Worm (Caenorhabditis elegans): ENCODE results near the gene T24F1.7.

Gene T24F1.7

DNA sequence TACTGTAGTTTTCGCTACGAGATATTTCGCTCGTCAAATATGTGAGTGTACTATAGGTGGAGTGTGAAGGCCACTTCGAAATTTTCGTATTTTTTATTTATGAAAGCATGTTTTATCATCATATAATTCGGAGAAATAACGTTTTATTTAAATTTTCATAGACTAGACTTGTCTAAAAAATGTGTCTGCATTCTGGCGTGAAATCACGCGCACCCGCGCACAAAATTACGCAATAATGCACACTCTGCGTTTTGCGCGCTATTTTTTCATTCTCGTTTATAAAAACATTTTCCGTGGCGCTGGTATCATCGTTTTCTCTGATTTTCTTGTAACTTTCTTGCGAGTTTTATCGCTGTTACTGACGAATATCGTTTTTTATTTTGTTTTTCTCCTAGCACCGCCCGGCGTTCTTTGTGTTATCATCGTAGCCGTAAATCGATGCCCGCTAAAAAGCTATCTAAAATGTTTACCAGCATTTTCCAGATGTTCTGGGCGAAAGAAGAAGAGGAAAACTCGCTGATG lies 15.0 kb upstream of the T24F1.7 start, which contains the start of gene saps-1:
TSS of gene saps-1 (plus strand) at position 472 of the 522 bp plus-strand sequence.
- TF ChIP-seq lin-38 (GFP tag; IDR thresholded peaks at IDR 0.05) (peak; percentile 76), unc-130 (GFP tag; optimal IDR thresholded peaks at IDR 0.05) (peak; percentile 59), lin-29 (GFP tag; IDR thresholded peaks at IDR 0.05) (no peak), nhr-41 (GFP tag; IDR thresholded peaks at IDR 0.05) (no peak), hlh-11 (tag; optimal IDR thresholded peaks at IDR 0.05) (peak; percentile 13), ces-1 (GFP tag; optimal IDR thresholded peaks at IDR 0.05) (no peak), mep-1 (tag; optimal IDR thresholded peaks at IDR 0.05) (peak; percentile 0), hlh-30 (tag; optimal IDR thresholded peaks at IDR 0.05; ENCODE audit: insufficient read depth) (peak; percentile 44), mes-2 (tag; optimal IDR thresholded peaks at IDR 0.05; ENCODE audit: poor library complexity, severe bottlenecking) (peak; percentile 65), daf-16 (GFP tag; optimal IDR thresholded peaks at IDR 0.05) (no peak), daf-16 (tag; optimal IDR thresholded peaks at IDR 0.05) (peak; percentile 15), arid-1 (GFP tag; conservative IDR thresholded peaks at IDR 0.05) (0 out of 2 replicates have a peak, but pooled peaks have one; percentile 38), nhr-28 (tag; optimal IDR thresholded peaks at IDR 0.05) (peak; percentile 14), dpl-1 (GFP tag; optimal IDR thresholded peaks at IDR 0.05) (peak; percentile 41), lsy-2 (tag; optimal IDR thresholded peaks at IDR 0.05) (peak in 1 of 2 experiments; percentile 43), hmg-1.1 (GFP tag; IDR thresholded peaks at IDR 0.05) (0 out of 2 replicates have a peak, but pooled peaks have one; percentile 46), ztf-11 (tag; optimal IDR thresholded peaks at IDR 0.05) (no peak)

DNA sequence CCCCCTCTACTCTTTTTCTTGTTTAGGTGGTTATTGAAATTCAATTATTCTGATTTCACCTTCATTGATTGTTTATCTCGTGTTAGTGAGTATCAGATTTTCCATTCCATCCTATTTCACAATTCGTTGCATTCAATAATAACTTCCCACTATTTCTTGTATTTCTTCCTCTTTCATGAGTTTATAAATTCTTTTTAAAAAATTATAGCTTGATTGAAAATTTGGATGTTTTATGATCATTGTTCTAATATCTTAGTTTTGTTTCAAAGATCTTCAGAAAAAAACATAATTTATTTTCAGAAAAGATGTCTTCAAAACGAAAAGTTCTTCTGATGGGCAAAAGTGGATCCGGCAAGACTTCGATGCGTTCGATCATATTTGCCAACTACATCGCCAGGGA lies 11.3 kb upstream of the T24F1.7 start, which contains the start of gene raga-1:
TSS of gene raga-1 (plus strand) at position 301 of the 400 bp plus-strand sequence.
- TF ChIP-seq attf-4 (tag; optimal IDR thresholded peaks at IDR 0.05) (no peak), nhr-42 (GFP tag; IDR thresholded peaks at IDR 0.05) (no peak), daf-12 (tag; optimal IDR thresholded peaks at IDR 0.05) (no peak), hif-1 (tag; optimal IDR thresholded peaks at IDR 0.05) (no peak), aly-2 (tag; optimal IDR thresholded peaks at IDR 0.05) (no peak), snpc-4 (tag; optimal IDR thresholded peaks at IDR 0.05) (no peak), dmd-9 (GFP tag; IDR thresholded peaks at IDR 0.05) (no peak), pqm-1 (tag; optimal IDR thresholded peaks at IDR 0.05) (no peak), unc-39 (tag; optimal IDR thresholded peaks at IDR 0.05) (no peak), zip-2 (tag; optimal IDR thresholded peaks at IDR 0.05) (no peak), zip-11 (GFP tag; IDR thresholded peaks at IDR 0.05) (no peak), ceh-82 (tag; optimal IDR thresholded peaks at IDR 0.05) (no peak), vab-7 (GFP tag; IDR thresholded peaks at IDR 0.05) (no peak)

DNA sequence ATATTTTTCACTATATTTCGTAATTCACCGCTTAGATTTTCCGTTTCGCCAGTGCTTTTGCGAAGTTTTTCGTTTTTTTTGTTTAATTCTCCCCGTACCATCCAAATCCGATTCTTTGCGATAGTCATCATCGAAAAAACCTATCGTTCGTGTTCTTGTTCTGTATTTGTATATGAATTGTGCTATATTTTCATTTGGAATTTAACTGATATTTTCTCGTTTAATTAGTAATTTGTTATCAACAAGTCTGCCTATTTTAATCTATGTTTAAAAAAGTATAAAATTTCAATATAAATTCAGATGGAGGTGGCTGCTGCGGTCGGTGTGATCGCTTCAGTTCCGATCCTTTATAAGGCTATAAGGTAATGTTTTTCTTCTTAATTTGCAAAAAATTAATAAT lies 9.7 kb upstream of the T24F1.7 start, which contains the start of gene samp-1:
TSS of gene samp-1 (plus strand) at position 301 of the 400 bp plus-strand sequence.
- TF ChIP-seq ztf-7 (tag; optimal IDR thresholded peaks at IDR 0.05) (no peak), nhr-111 (GFP tag; optimal IDR thresholded peaks at IDR 0.05) (no peak), F49E8.2 (tag; optimal IDR thresholded peaks at IDR 0.05; ENCODE audit: borderline replicate concordance) (no peak), T26A8.4 (GFP tag; IDR thresholded peaks at IDR 0.05) (no peak), nhr-6 (tag; optimal IDR thresholded peaks at IDR 0.05) (no peak), lin-38 (GFP tag; IDR thresholded peaks at IDR 0.05) (peak; percentile 37; the same call in 1 of the 2 replicates), unc-62 (GFP tag; optimal IDR thresholded peaks at IDR 0.05 in 1 of 2) (peak in 1 of 2 experiments; percentile 78), unc-62 (tag; optimal IDR thresholded peaks at IDR 0.05) (no peak), sdz-12 (GFP tag; optimal IDR thresholded peaks at IDR 0.05) (no peak), pha-4 (GFP tag; IDR thresholded peaks at IDR 0.05) (peak; percentile 21; the same call in 1 of the 2 replicates), pha-4 (tag; optimal IDR thresholded peaks at IDR 0.05) (no peak), dmd-9 (GFP tag; IDR thresholded peaks at IDR 0.05) (no peak)
